Fruit fly (Drosophila melanogaster) whole organism, embryonic: ENCODE measurements around the gene CG6356.

Experiments used
- Atf6 ChIP-seq: fragments of 200-800 bp; sonication (Bioruptor generic); IDR thresholded peaks from 2 replicates; pipeline ENCODE4 v1.3.6; 2022; ENCODE audit warnings: missing biosample characterization, missing genetic modification characterization
- Bdp1 ChIP-seq: fragments of 200-800 bp; sonication (Bioruptor generic); optimal IDR thresholded peaks from 3 replicates; lab custom pipeline; 2016; ENCODE audit warnings: missing biosample characterization, missing genetic modification characterization
- CG11560 ChIP-seq: fragments of 200-800 bp; sonication (Bioruptor generic); IDR thresholded peaks from 3 replicates; pipeline ENCODE4 v1.3.6; 2022; ENCODE audit warnings: missing biosample characterization, missing genetic modification characterization
- CG12155 ChIP-seq: fragments of 200-800 bp; sonication (Bioruptor generic); optimal IDR thresholded peaks from 3 replicates; lab custom pipeline; 2016; ENCODE audit warnings: missing biosample characterization, missing genetic modification characterization
- CG13123 ChIP-seq: fragments of 200-800 bp; sonication (Bioruptor generic); optimal IDR thresholded peaks from 2 replicates; lab custom pipeline; 2016; ENCODE audit warnings: missing biosample characterization, missing genetic modification characterization
- CG14667 ChIP-seq: fragments of 200-800 bp; sonication (Bioruptor generic); IDR thresholded peaks from 2 replicates; pipeline ENCODE4 v1.3.6; 2022; ENCODE audit warnings: missing biosample characterization, missing genetic modification characterization
- CG17385 ChIP-seq: fragments of 200-800 bp; sonication (Bioruptor generic); optimal IDR thresholded peaks from 3 replicates; lab custom pipeline; 2018; ENCODE audit warnings: missing biosample characterization, mild to moderate bottlenecking, missing genetic modification characterization
- CG18476 ChIP-seq: fragments of 200-800 bp; sonication (Bioruptor generic); optimal IDR thresholded peaks from 2 replicates; lab custom pipeline; 2016; ENCODE audit warnings: missing biosample characterization, mild to moderate bottlenecking, missing genetic modification characterization
- CG2116 ChIP-seq: fragments of 200-800 bp; sonication (Bioruptor generic); optimal IDR thresholded peaks from 3 replicates; lab custom pipeline; 2018; ENCODE audit warnings: missing biosample characterization, mild to moderate bottlenecking, missing genetic modification characterization
- CG31224 ChIP-seq: fragments of 200-800 bp; sonication (Bioruptor generic); IDR thresholded peaks from 2 replicates; pipeline ENCODE4 v1.3.6; 2022; ENCODE audit warnings: missing biosample characterization, missing genetic modification characterization
- CG34224 ChIP-seq: fragments of 200-800 bp; sonication (Bioruptor generic); IDR thresholded peaks from 3 replicates; pipeline ENCODE4 v1.3.6; 2022; ENCODE audit warnings: missing biosample characterization, missing genetic modification characterization; ENCODE audit not compliant: partially characterized antibody
- CG3838 ChIP-seq: fragments of 200-800 bp; sonication (Bioruptor generic); optimal IDR thresholded peaks from 3 replicates; lab custom pipeline; 2016; ENCODE audit warnings: missing biosample characterization, missing genetic modification characterization
- CG4282 ChIP-seq: fragments of 200-800 bp; sonication (Bioruptor generic); optimal IDR thresholded peaks from 2 replicates; lab custom pipeline; 2016; ENCODE audit warnings: missing biosample characterization, missing genetic modification characterization
- CG4360 ChIP-seq: fragments of 200-800 bp; sonication (Bioruptor generic); IDR thresholded peaks from 2 replicates; pipeline ENCODE4 v1.3.6; 2022; ENCODE audit warnings: missing biosample characterization, missing genetic modification characterization
- CG7357 ChIP-seq: fragments of 200-800 bp; sonication (Bioruptor generic); IDR thresholded peaks from 3 replicates; pipeline ENCODE4 v1.3.6; 2022; ENCODE audit warnings: missing biosample characterization, missing genetic modification characterization
- CG7745 ChIP-seq: fragments of 200-800 bp; sonication (Bioruptor generic); optimal IDR thresholded peaks from 2 replicates; lab custom pipeline; 2018; ENCODE audit warnings: missing biosample characterization, mild to moderate bottlenecking, missing genetic modification characterization, moderate library complexity
- CG7963 ChIP-seq: fragments of 200-800 bp; sonication (Bioruptor generic); IDR thresholded peaks from 3 replicates; pipeline ENCODE4 v1.3.6; 2022; ENCODE audit warnings: missing biosample characterization, missing genetic modification characterization; ENCODE audit not compliant: partially characterized antibody
- CG8478 ChIP-seq: fragments of >200 bp; optimal IDR thresholded peaks from 2 replicates; lab custom pipeline; 2018
- CG8765 ChIP-seq: fragments of 200-800 bp; sonication (Bioruptor generic); IDR thresholded peaks from 2 replicates; pipeline ENCODE4 v1.3.6; 2022; ENCODE audit warnings: missing biosample characterization, missing genetic modification characterization
- Dref ChIP-seq: fragments of 200-800 bp; sonication (Bioruptor generic); IDR thresholded peaks from 2 replicates; pipeline ENCODE4 v1.3.6; 2022; ENCODE audit warnings: missing biosample characterization, missing genetic modification characterization
- Myb ChIP-seq: fragments of 200-800 bp; sonication (Bioruptor generic); optimal IDR thresholded peaks from 2 replicates; lab custom pipeline; 2016; ENCODE audit warnings: missing biosample characterization, missing genetic modification characterization
- NC2α ChIP-seq: fragments of 200-800 bp; sonication (Bioruptor generic); optimal IDR thresholded peaks from 2 replicates; lab custom pipeline; 2016; ENCODE audit warnings: missing biosample characterization, missing genetic modification characterization
- NfI ChIP-seq: fragments of 200-800 bp; sonication (Bioruptor generic); optimal IDR thresholded peaks from 3 replicates; lab custom pipeline; 2018; ENCODE audit warnings: missing biosample characterization, mild to moderate bottlenecking, missing genetic modification characterization, moderate library complexity
- Scr ChIP-seq: fragments of 200-800 bp; sonication (Bioruptor generic); IDR thresholded peaks from 2 replicates; pipeline ENCODE4 v1.3.6; 2022; ENCODE audit warnings: missing biosample characterization, missing genetic modification characterization; ENCODE audit not compliant: partially characterized antibody
- Sry-δ ChIP-seq: fragments of 200-800 bp; sonication (Bioruptor generic); optimal IDR thresholded peaks from 2 replicates; lab custom pipeline; 2016; ENCODE audit warnings: missing biosample characterization, missing genetic modification characterization
- ap ChIP-seq: fragments of 200-800 bp; sonication (Bioruptor generic); IDR thresholded peaks from 2 replicates; pipeline ENCODE4 v1.3.6; 2022; ENCODE audit warnings: missing biosample characterization, missing genetic modification characterization
- bigmax ChIP-seq: fragments of 200-800 bp; sonication (Bioruptor generic); optimal IDR thresholded peaks from 2 replicates; lab custom pipeline; 2018; ENCODE audit warnings: missing biosample characterization, mild to moderate bottlenecking, missing genetic modification characterization
- cg ChIP-seq: fragments of 200-800 bp; sonication (Bioruptor generic); optimal IDR thresholded peaks from 3 replicates; lab custom pipeline; 2019; ENCODE audit warnings: missing biosample characterization, mild to moderate bottlenecking, missing genetic modification characterization, moderate library complexity
- corto ChIP-seq: fragments of 200-800 bp; sonication (Bioruptor generic); optimal IDR thresholded peaks from 2 replicates; lab custom pipeline; 2016; ENCODE audit warnings: missing biosample characterization, mild to moderate bottlenecking, missing genetic modification characterization, moderate library complexity
- crol ChIP-seq: fragments of 200-800 bp; sonication (Bioruptor generic); IDR thresholded peaks from 2 replicates; pipeline ENCODE4 v1.3.6; 2022; ENCODE audit warnings: missing biosample characterization, missing genetic modification characterization
- ind ChIP-seq: fragments of 200-800 bp; sonication (Bioruptor generic); optimal IDR thresholded peaks from 3 replicates; lab custom pipeline; 2016; ENCODE audit warnings: missing biosample characterization, missing genetic modification characterization
- klu ChIP-seq: fragments of 200-800 bp; sonication (Bioruptor generic); IDR thresholded peaks from 2 replicates; pipeline ENCODE4 v1.3.6; 2022; ENCODE audit warnings: missing biosample characterization, missing genetic modification characterization
- knrl ChIP-seq: fragments of 200-800 bp; sonication (Bioruptor generic); IDR thresholded peaks from 3 replicates; pipeline ENCODE4 v1.3.6; 2022; ENCODE audit warnings: missing biosample characterization, missing genetic modification characterization; ENCODE audit not compliant: partially characterized antibody
- luna ChIP-seq: fragments of 200-800 bp; sonication (Bioruptor generic); optimal IDR thresholded peaks from 2 replicates; lab custom pipeline; 2016; ENCODE audit warnings: missing biosample characterization, missing genetic modification characterization
- nerfin-1 ChIP-seq: fragments of 200-800 bp; sonication (Bioruptor generic); optimal IDR thresholded peaks from 3 replicates; lab custom pipeline; 2019; ENCODE audit warnings: missing biosample characterization, mild to moderate bottlenecking, missing genetic modification characterization, moderate library complexity
- oc ChIP-seq: fragments of 200-800 bp; sonication (Bioruptor generic); optimal IDR thresholded peaks from 2 replicates; lab custom pipeline; 2018; ENCODE audit warnings: missing biosample characterization, mild to moderate bottlenecking, missing genetic modification characterization, moderate library complexity
- pzg ChIP-seq: fragments of 200-800 bp; sonication (Bioruptor generic); optimal IDR thresholded peaks from 3 replicates; lab custom pipeline; 2018; ENCODE audit warnings: missing biosample characterization, mild to moderate bottlenecking, missing genetic modification characterization, moderate library complexity
- run ChIP-seq: fragments of 200-800 bp; sonication (Bioruptor generic); optimal IDR thresholded peaks from 3 replicates; lab custom pipeline; 2018; ENCODE audit warnings: missing biosample characterization, mild to moderate bottlenecking, missing genetic modification characterization
- sens ChIP-seq: fragments of 200-800 bp; sonication (Bioruptor generic); peaks from one replicate; lab custom pipeline; 2016; ENCODE audit warnings: missing biosample characterization, missing genetic modification characterization
- sim ChIP-seq: fragments of 200-800 bp; sonication (Bioruptor generic); IDR thresholded peaks from 2 replicates; pipeline ENCODE4 v1.3.6; 2022; ENCODE audit warnings: missing biosample characterization, missing genetic modification characterization
- slou ChIP-seq: fragments of 200-800 bp; sonication (Bioruptor generic); optimal IDR thresholded peaks from 3 replicates; lab custom pipeline; 2016; ENCODE audit warnings: missing biosample characterization, missing genetic modification characterization
- vvl ChIP-seq: fragments of 200-800 bp; sonication (Bioruptor generic); IDR thresholded peaks from 2 replicates; pipeline ENCODE4 v1.3.6; 2022; ENCODE audit warnings: missing biosample characterization, missing genetic modification characterization

The CG6356 gene

dm6 chr3R:24234162-24234529, 49.6 kb upstream of the CG6356 start:
- TF ChIP-seq cg, result peak; percentile 59
- 0 out of 2 replicates have a peak, but pooled peaks have one; percentile 57 for TF ChIP-seq CG4360
- TF ChIP-seq oc (tag; lab: Kevin White, UChicago), result no peak
- TF ChIP-seq CG17385 (GFP tag; lab: Kevin White, UChicago), result peak; percentile 44
- TF ChIP-seq bigmax (GFP tag; lab: Kevin White, UChicago), result peak; percentile 16
- peak; percentile 29 for TF ChIP-seq CG8478
- TF ChIP-seq CG13123 (GFP tag; lab: Kevin White, UChicago), result no peak
- TF ChIP-seq CG12155 (GFP tag; lab: Kevin White, UChicago), result peak; percentile 53
- TF ChIP-seq corto, result peak; percentile 11
- TF ChIP-seq sens, result peak; percentile 16
- no peak for TF ChIP-seq NfI (GFP tag; lab: Kevin White, UChicago)
- no peak for TF ChIP-seq CG18476 (GFP tag; lab: Kevin White, UChicago)
- TF ChIP-seq slou (GFP tag; lab: Kevin White, UChicago), result no peak

dm6 chr3R:24234721-24235120, 49.0 kb upstream of the CG6356 start:
- no peak for TF ChIP-seq nerfin-1 (tag; lab: Kevin White, UChicago)
- TF ChIP-seq Scr, result peak; percentile 8; the same call in 1 of the 2 replicates
- TF ChIP-seq CG7745, result peak; percentile 21
- no peak for TF ChIP-seq CG7357 (GFP tag; lab: Robert Waterston, UW)
- TF ChIP-seq corto, result no peak
- TF ChIP-seq ind (GFP tag; lab: Kevin White, UChicago), result no peak
- no peak for TF ChIP-seq ap
- no peak for TF ChIP-seq sim (GFP tag; lab: Robert Waterston, UW)
- TF ChIP-seq knrl (GFP tag; lab: Robert Waterston, UW), result no peak
- no peak for TF ChIP-seq CG31224
- TF ChIP-seq CG2116 (GFP tag; lab: Kevin White, UChicago), result peak; percentile 7
- no peak for TF ChIP-seq Atf6 (GFP tag; lab: Robert Waterston, UW)
- TF ChIP-seq NC2α (GFP tag; lab: Kevin White, UChicago), result no peak
- no peak for TF ChIP-seq crol (GFP tag; lab: Robert Waterston, UW)
- TF ChIP-seq CG14667 (GFP tag; lab: Robert Waterston, UW), result no peak
- TF ChIP-seq CG8765 (GFP tag; lab: Robert Waterston, UW), result no peak
- 0 out of 3 replicates have a peak, but pooled peaks have one; percentile 32 for TF ChIP-seq CG7963 (GFP tag; lab: Robert Waterston, UW)
- peak; percentile 2 for TF ChIP-seq pzg
- 0 out of 3 replicates have a peak, but pooled peaks have one; percentile 15 for TF ChIP-seq CG34224 (GFP tag; lab: Robert Waterston, UW)
- TF ChIP-seq luna (GFP tag; lab: Kevin White, UChicago), result no peak
- TF ChIP-seq Myb (GFP tag; lab: Kevin White, UChicago), result peak; percentile 1
- TF ChIP-seq Sry-δ (GFP tag; lab: Kevin White, UChicago), result peak; percentile 55
- TF ChIP-seq CG4282 (GFP tag; lab: Kevin White, UChicago), result no peak
- no peak for TF ChIP-seq CG11560 (tag; lab: Robert Waterston, UW)
- TF ChIP-seq CG3838 (GFP tag; lab: Kevin White, UChicago), result no peak
- TF ChIP-seq vvl, result no peak
- TF ChIP-seq run (tag; lab: Kevin White, UChicago), result no peak
- no peak for TF ChIP-seq Bdp1 (GFP tag; lab: Kevin White, UChicago)
- TF ChIP-seq Dref, result peak; percentile 54
- TF ChIP-seq klu, result no peak
- TF ChIP-seq, all 482 proteins: peak for 9
